Fruit fly (Drosophila melanogaster) S2 (cell line): ENCODE measurements around the gene GCS2alpha.

Source experiments
- CG8478 ChIP-seq: fragments of >200 bp; optimal IDR thresholded peaks from 2 replicates; lab custom pipeline; 2018
- CTCF ChIP-seq, 2 experiments: fragments of >200 bp; optimal IDR thresholded peaks; 2 replicates each; lab custom pipeline; 2018

DNA sequence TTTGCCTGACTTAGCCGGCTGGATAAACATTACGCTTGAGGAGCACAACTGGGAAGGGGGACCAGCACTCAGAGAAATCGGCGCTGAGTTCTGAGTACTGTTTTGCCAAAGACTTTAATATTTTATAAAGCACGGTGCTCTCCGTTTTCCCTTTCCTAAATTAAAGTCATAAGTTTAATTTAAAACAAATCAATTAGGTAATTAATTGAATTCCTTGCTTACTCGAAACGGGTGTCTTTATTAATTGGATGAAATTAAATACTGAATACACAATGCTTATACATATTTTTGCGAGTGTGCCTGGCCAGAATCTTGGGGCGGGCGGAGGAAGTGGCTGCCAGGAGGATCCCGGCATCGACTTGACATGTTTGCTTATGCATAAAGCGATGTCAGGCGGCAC is 15.1 kb downstream of the GCS2alpha start:
- no peak for TF ChIP-seq CG8478
- TF ChIP-seq CTCF (optimal IDR thresholded peaks at IDR 0.05; lab: Kevin White, UChicago): no peak
